4 worm cellular contexts compared by ENCODE assay signal in genomic region chrIII:8646021-8646420, ce11.
TF ChIP-seq lines count a peak whose summit lies in the region.

No protein-coding gene starts in this region.

TF ChIP-seq in whole organism, L2 larva, 48 proteins besides CTCF, POLR2A, EP300 and RAD21:
- TF ChIP-seq fos-1 (tag; optimal IDR thresholded peaks at IDR 0.05; lab: Kevin White, UChicago) (peak; percentile 32), lsy-2 (tag; optimal IDR thresholded peaks at IDR 0.05; lab: Kevin White, UChicago) (no peak), sma-9 (GFP tag; optimal IDR thresholded peaks at IDR 0.05; lab: Kevin White, UChicago) (peak; percentile 9), sma-9 (tag; optimal IDR thresholded peaks at IDR 0.05; lab: Kevin White, UChicago) (no peak)

TF ChIP-seq in whole organism, L3 larva, 47 proteins besides CTCF, POLR2A, EP300 and RAD21:
- TF ChIP-seq R02D3.7 (tag; optimal IDR thresholded peaks at IDR 0.05; lab: Kevin White, UChicago) = no peak
- peak; percentile 12 for TF ChIP-seq elt-2 (tag; optimal IDR thresholded peaks at IDR 0.05; lab: Kevin White, UChicago)
- TF ChIP-seq egl-5 (tag; optimal IDR thresholded peaks at IDR 0.05; lab: Kevin White, UChicago) = no peak
- TF ChIP-seq nhr-43 (tag; optimal IDR thresholded peaks at IDR 0.05; lab: Kevin White, UChicago; ENCODE audit: poor library complexity, severe bottlenecking) = peak; percentile 40
- TF ChIP-seq unc-62 (GFP tag; optimal IDR thresholded peaks at IDR 0.05; lab: Kevin White, UChicago) = no peak
- no peak for TF ChIP-seq jun-1 (tag; optimal IDR thresholded peaks at IDR 0.05; lab: Kevin White, UChicago)
- no peak for TF ChIP-seq mdl-1 (tag; optimal IDR thresholded peaks at IDR 0.05; lab: Kevin White, UChicago)
- no peak for TF ChIP-seq eor-1 (tag; optimal IDR thresholded peaks at IDR 0.05; lab: Kevin White, UChicago)
- TF ChIP-seq nhr-237 (tag; optimal IDR thresholded peaks at IDR 0.05; lab: Kevin White, UChicago) = no peak

TF ChIP-seq in whole organism, L4 larva, 104 proteins besides CTCF, POLR2A, EP300 and RAD21 (continues in another document):
- TF ChIP-seq mes-2 (tag; optimal IDR thresholded peaks at IDR 0.05; lab: Kevin White, UChicago; ENCODE audit: poor library complexity, severe bottlenecking) (peak; percentile 54), rbr-2 (tag; optimal IDR thresholded peaks at IDR 0.05; lab: Kevin White, UChicago) (no peak), lin-1 (GFP tag; IDR thresholded peaks at IDR 0.05; lab: Robert Waterston, UW) (no peak), F44E2.7 (GFP tag; IDR thresholded peaks at IDR 0.05; lab: Robert Waterston, UW) (0 out of 2 replicates have a peak, but pooled peaks have one; percentile 60), ctbp-1 (GFP tag; IDR thresholded peaks at IDR 0.05; lab: Robert Waterston, UW) (0 out of 2 replicates have a peak, but pooled peaks have one; percentile 32), daf-16 (GFP tag; optimal IDR thresholded peaks at IDR 0.05; lab: Kevin White, UChicago) (peak in 1 of 2 experiments; percentile 45), daf-16 (tag; optimal IDR thresholded peaks at IDR 0.05; lab: Kevin White, UChicago) (peak; percentile 35), F37D6.2 (tag; optimal IDR thresholded peaks at IDR 0.05; lab: Kevin White, UChicago) (no peak), lim-7 (GFP tag; IDR thresholded peaks at IDR 0.05; lab: Robert Waterston, UW) (peak; percentile 77), lsy-2 (tag; optimal IDR thresholded peaks at IDR 0.05; lab: Kevin White, UChicago) (no peak), madf-5 (GFP tag; IDR thresholded peaks at IDR 0.05; lab: Robert Waterston, UW) (no peak), T20F7.1 (GFP tag; optimal IDR thresholded peaks at IDR 0.05; lab: Kevin White, UChicago) (peak; percentile 13), mep-1 (tag; optimal IDR thresholded peaks at IDR 0.05; lab: Kevin White, UChicago) (no peak), saeg-2 (GFP tag; IDR thresholded peaks at IDR 0.05; lab: Robert Waterston, UW) (0 out of 2 replicates have a peak, but pooled peaks have one; percentile 26), tra-1 (GFP tag; IDR thresholded peaks at IDR 0.05; lab: Robert Waterston, UW) (no peak), tag-97 (GFP tag; IDR thresholded peaks at IDR 0.05; lab: Robert Waterston, UW) (no peak), ceh-20 (GFP tag; IDR thresholded peaks at IDR 0.05; lab: Robert Waterston, UW) (0 out of 2 replicates have a peak, but pooled peaks have one; percentile 15), nhr-237 (tag; optimal IDR thresholded peaks at IDR 0.05; lab: Kevin White, UChicago) (no peak), ceh-82 (tag; optimal IDR thresholded peaks at IDR 0.05; lab: Kevin White, UChicago) (no peak), nhr-41 (GFP tag; IDR thresholded peaks at IDR 0.05; lab: Robert Waterston, UW) (0 out of 2 replicates have a peak, but pooled peaks have one; percentile 25), lin-13 (GFP tag; optimal IDR thresholded peaks at IDR 0.05; lab: Kevin White, UChicago) (no peak), snpc-1.2 (GFP tag; IDR thresholded peaks at IDR 0.05; lab: Robert Waterston, UW) (peak; percentile 37; the same call in 1 of the 2 replicates), sdz-12 (GFP tag; optimal IDR thresholded peaks at IDR 0.05; lab: Kevin White, UChicago) (no peak), madf-9 (GFP tag; conservative IDR thresholded peaks at IDR 0.05; lab: Robert Waterston, UW) (no peak), vab-7 (GFP tag; IDR thresholded peaks at IDR 0.05; lab: Robert Waterston, UW) (peak; percentile 71), ZK546.5 (tag; optimal IDR thresholded peaks at IDR 0.05; lab: Kevin White, UChicago) (no peak), attf-4 (tag; optimal IDR thresholded peaks at IDR 0.05; lab: Kevin White, UChicago) (no peak), aha-1 (tag; lab: Kevin White, UChicago) (no peak), F26F4.8 (GFP tag; conservative IDR thresholded peaks at IDR 0.05; lab: Robert Waterston, UW) (0 out of 2 replicates have a peak, but pooled peaks have one; percentile 42), D1046.2 (GFP tag; IDR thresholded peaks at IDR 0.05; lab: Robert Waterston, UW) (0 out of 2 replicates have a peak, but pooled peaks have one; percentile 47), pqm-1 (tag; optimal IDR thresholded peaks at IDR 0.05; lab: Kevin White, UChicago) (no peak), T26A8.4 (GFP tag; IDR thresholded peaks at IDR 0.05; lab: Robert Waterston, UW) (0 out of 2 replicates have a peak, but pooled peaks have one; percentile 11), unc-130 (GFP tag; optimal IDR thresholded peaks at IDR 0.05; lab: Kevin White, UChicago) (peak; percentile 26), ceh-44 (GFP tag; IDR thresholded peaks at IDR 0.05; lab: Robert Waterston, UW) (0 out of 2 replicates have a peak, but pooled peaks have one; percentile 39), fkh-10 (GFP tag; optimal IDR thresholded peaks at IDR 0.05; lab: Kevin White, UChicago) (no peak), F10B5.3 (tag; optimal IDR thresholded peaks at IDR 0.05; lab: Kevin White, UChicago) (no peak), pha-4 (GFP tag; IDR thresholded peaks at IDR 0.05; lab: Robert Waterston, UW) (peak; percentile 66; the same call in 1 of the 2 replicates), pha-4 (tag; optimal IDR thresholded peaks at IDR 0.05; lab: Kevin White, UChicago) (no peak)

TF ChIP-seq in whole organism, young adult, 124 proteins besides CTCF, POLR2A, EP300 and RAD21 (continues in another document):
- peak; percentile 71 for TF ChIP-seq snpc-3.4 (tag; optimal IDR thresholded peaks at IDR 0.05; lab: Kevin White, UChicago)
- no peak; the same call in 1 of the 2 replicates for TF ChIP-seq madf-6 (GFP tag; IDR thresholded peaks at IDR 0.05; lab: Robert Waterston, UW)
- peak; percentile 79 for TF ChIP-seq nhr-90 (tag; optimal IDR thresholded peaks at IDR 0.05; lab: Kevin White, UChicago)
- TF ChIP-seq nfya-2 (GFP tag; IDR thresholded peaks at IDR 0.05; lab: Robert Waterston, UW) = no peak
- no peak for TF ChIP-seq dpff-1 (tag; optimal IDR thresholded peaks at IDR 0.05; lab: Kevin White, UChicago)
- no peak for TF ChIP-seq sdz-38 (tag; optimal IDR thresholded peaks at IDR 0.05; lab: Kevin White, UChicago)
- TF ChIP-seq ceh-40 (GFP tag; IDR thresholded peaks at IDR 0.05; lab: Robert Waterston, UW) = no peak
- TF ChIP-seq attf-5 (GFP tag; optimal IDR thresholded peaks at IDR 0.05; lab: Kevin White, UChicago) = no peak
- no peak for TF ChIP-seq mxl-1 (tag; optimal IDR thresholded peaks at IDR 0.05; lab: Kevin White, UChicago)
- no peak for TF ChIP-seq rcor-1 (GFP tag; IDR thresholded peaks at IDR 0.05; lab: Robert Waterston, UW)
- TF ChIP-seq ceh-58 (GFP tag; IDR thresholded peaks at IDR 0.05; lab: Robert Waterston, UW) = no peak
- TF ChIP-seq C17E4.6 (GFP tag; IDR thresholded peaks at IDR 0.05; lab: Robert Waterston, UW) = no peak
- no peak for TF ChIP-seq F57C9.4 (tag; optimal IDR thresholded peaks at IDR 0.05; lab: Kevin White, UChicago)
- no peak for TF ChIP-seq ama-1 (optimal IDR thresholded peaks at IDR 0.05; lab: Kevin White, UChicago)
- TF ChIP-seq ama-1 (GFP tag; optimal IDR thresholded peaks at IDR 0.05; lab: Kevin White, UChicago) = peak in 1 of 2 experiments; percentile 28
- peak in 1 of 2 experiments; percentile 12 for TF ChIP-seq let-607 (tag; optimal IDR thresholded peaks at IDR 0.05; lab: Kevin White, UChicago)
- TF ChIP-seq chd-7 (tag; optimal IDR thresholded peaks at IDR 0.05; lab: Kevin White, UChicago) = no peak
- TF ChIP-seq ceh-27 (GFP tag; optimal IDR thresholded peaks at IDR 0.05; lab: Kevin White, UChicago) = no peak
- TF ChIP-seq Y67H2A.10 (GFP tag; conservative IDR thresholded peaks at IDR 0.05; lab: Robert Waterston, UW) = no peak
- no peak for TF ChIP-seq bed-1 (GFP tag; IDR thresholded peaks at IDR 0.05; lab: Robert Waterston, UW)
- peak; percentile 16 for TF ChIP-seq F49E8.2 (tag; optimal IDR thresholded peaks at IDR 0.05; lab: Kevin White, UChicago; ENCODE audit: insufficient read depth)
- TF ChIP-seq aptf-2 (GFP tag; conservative IDR thresholded peaks at IDR 0.05; lab: Robert Waterston, UW) = no peak
- no peak for TF ChIP-seq aptf-3 (GFP tag; IDR thresholded peaks at IDR 0.05; lab: Robert Waterston, UW)
- no peak for TF ChIP-seq Y95B8A.8 (GFP tag; IDR thresholded peaks at IDR 0.05; lab: Robert Waterston, UW)
- TF ChIP-seq F55B11.4 (tag; optimal IDR thresholded peaks at IDR 0.05; lab: Kevin White, UChicago; ENCODE audit: borderline replicate concordance, insufficient read depth) = no peak
- peak in 1 of 3 experiments; percentile 12 for TF ChIP-seq lin-35 (GFP tag; optimal IDR thresholded peaks at IDR 0.05; lab: Kevin White, UChicago)
- 0 out of 2 replicates have a peak, but pooled peaks have one; percentile 23 for TF ChIP-seq Y53G8AR.9 (GFP tag; conservative IDR thresholded peaks at IDR 0.05; lab: Robert Waterston, UW)
- TF ChIP-seq ekl-4 (GFP tag; IDR thresholded peaks at IDR 0.05; lab: Robert Waterston, UW) = peak; percentile 54; the same call in 1 of the 2 replicates
- TF ChIP-seq repo-1 (tag; optimal IDR thresholded peaks at IDR 0.05; lab: Kevin White, UChicago) = no peak
- no peak for TF ChIP-seq somi-1 (GFP tag; optimal IDR thresholded peaks at IDR 0.05; lab: Kevin White, UChicago)
- TF ChIP-seq hlh-12 (tag; optimal IDR thresholded peaks at IDR 0.05; lab: Kevin White, UChicago) = no peak
- peak; percentile 5 for TF ChIP-seq atf-7 (tag; optimal IDR thresholded peaks at IDR 0.05; lab: Kevin White, UChicago)
- TF ChIP-seq T07F8.4 (tag; optimal IDR thresholded peaks at IDR 0.05; lab: Kevin White, UChicago) = peak; percentile 25
- peak; percentile 67 for TF ChIP-seq ztf-18 (tag; optimal IDR thresholded peaks at IDR 0.05; lab: Kevin White, UChicago)
- no peak for TF ChIP-seq ceh-100 (GFP tag; IDR thresholded peaks at IDR 0.05; lab: Robert Waterston, UW)
- 0 out of 2 replicates have a peak, but pooled peaks have one; percentile 19 for TF ChIP-seq let-526 (GFP tag; IDR thresholded peaks at IDR 0.05; lab: Robert Waterston, UW)
- TF ChIP-seq mcd-1 (GFP tag; IDR thresholded peaks at IDR 0.05; lab: Robert Waterston, UW) = no peak
- TF ChIP-seq C06A6.2 (GFP tag; conservative IDR thresholded peaks at IDR 0.05; lab: Robert Waterston, UW) = no peak
- TF ChIP-seq F57A8.1 (GFP tag; optimal IDR thresholded peaks at IDR 0.05; lab: Kevin White, UChicago) = no peak
- no peak for TF ChIP-seq F37B4.10 (GFP tag; IDR thresholded peaks at IDR 0.05; lab: Robert Waterston, UW)
- peak; percentile 85 for TF ChIP-seq ztf-25 (GFP tag; IDR thresholded peaks at IDR 0.05; lab: Robert Waterston, UW)
- TF ChIP-seq B0336.3 (GFP tag; IDR thresholded peaks at IDR 0.05; lab: Robert Waterston, UW) = no peak
- no peak for TF ChIP-seq lir-1 (GFP tag; conservative IDR thresholded peaks at IDR 0.05; lab: Robert Waterston, UW)
- TF ChIP-seq zim-3 (tag; optimal IDR thresholded peaks at IDR 0.05; lab: Kevin White, UChicago) = peak; percentile 55
- TF ChIP-seq F52B5.7 (tag; optimal IDR thresholded peaks at IDR 0.05; lab: Kevin White, UChicago) = no peak
- TF ChIP-seq F33H1.4 (GFP tag; IDR thresholded peaks at IDR 0.05; lab: Robert Waterston, UW) = peak; percentile 21; the same call in 1 of the 2 replicates
